Worm (Caenorhabditis elegans) whole organism, mixed stage, embryonic: ENCODE measurements around the gene F26D2.16.

ENCODE experiments used
- M03D4.4 ChIP-seq: sonication (generic microtip); optimal IDR thresholded peaks from 2 replicates; lab custom pipeline; 2017; ENCODE audit warnings: mild to moderate bottlenecking, missing genetic modification characterization, missing compliant biosample characterization
- blmp-1 ChIP-seq: fragments of 150-350 bp; optimal IDR thresholded peaks from 2 replicates; lab custom pipeline; 2014; ENCODE audit warnings: missing biosample characterization, missing genetic modification characterization
- ceh-39 ChIP-seq: fragments of 150-350 bp; optimal IDR thresholded peaks from 2 replicates; lab custom pipeline; 2014; ENCODE audit warnings: missing biosample characterization, missing genetic modification characterization
- ceh-43 ChIP-seq: fragments of 200-800 bp; sonication (Bioruptor generic); optimal IDR thresholded peaks from 2 replicates; lab custom pipeline; 2018; ENCODE audit warnings: mild to moderate bottlenecking, missing genetic modification characterization, moderate library complexity, missing compliant biosample characterization
- ceh-83 ChIP-seq: fragments of 200-800 bp; sonication (Bioruptor generic); optimal IDR thresholded peaks from 2 replicates; lab custom pipeline; 2018; ENCODE audit warnings: mild to moderate bottlenecking, missing genetic modification characterization, missing compliant biosample characterization
- ces-1 ChIP-seq: fragments of 150-350 bp; optimal IDR thresholded peaks from 2 replicates; lab custom pipeline; 2014; ENCODE audit warnings: missing biosample characterization, missing genetic modification reagents, missing genetic modification characterization
- cnd-1 ChIP-seq: fragments of 200-800 bp; sonication (Bioruptor generic); optimal IDR thresholded peaks from 2 replicates; lab custom pipeline; 2018; ENCODE audit warnings: mild to moderate bottlenecking, missing genetic modification characterization, missing compliant biosample characterization
- drap-1 ChIP-seq: fragments of 200-800 bp; sonication (Bioruptor generic); optimal IDR thresholded peaks from 3 replicates; lab custom pipeline; 2018; ENCODE audit warnings: mild to moderate bottlenecking, missing genetic modification characterization, missing compliant biosample characterization
- elt-1 ChIP-seq: sonication (generic microtip); optimal IDR thresholded peaks from 2 replicates; lab custom pipeline; 2017; ENCODE audit warnings: missing genetic modification characterization, mild to moderate bottlenecking, missing compliant biosample characterization, antibody characterized with exemption, moderate library complexity, borderline replicate concordance; ENCODE audit not compliant: insufficient read depth
- elt-3 ChIP-seq: fragments of 150-350 bp; optimal IDR thresholded peaks from 2 replicates; lab custom pipeline; 2014; ENCODE audit warnings: missing biosample characterization, missing genetic modification characterization
- flh-1 ChIP-seq: fragments of 200-800 bp; sonication (Bioruptor generic); optimal IDR thresholded peaks from 2 replicates; lab custom pipeline; 2018; ENCODE audit warnings: mild to moderate bottlenecking, missing genetic modification characterization, moderate library complexity, missing compliant biosample characterization
- ham-2 ChIP-seq: fragments of 200-800 bp; sonication (Bioruptor generic); optimal IDR thresholded peaks from 2 replicates; lab custom pipeline; 2018; ENCODE audit warnings: mild to moderate bottlenecking, missing genetic modification characterization, missing compliant biosample characterization
- hlh-1 ChIP-seq: fragments of 150-350 bp; optimal IDR thresholded peaks from 2 replicates; lab custom pipeline; 2014; ENCODE audit warnings: missing biosample characterization, missing genetic modification reagents, missing genetic modification characterization
- lin-13 ChIP-seq: fragments of 150-350 bp; optimal IDR thresholded peaks from 2 replicates; lab custom pipeline; 2014; ENCODE audit warnings: missing biosample characterization, missing genetic modification characterization
- lin-32 ChIP-seq: fragments of 200-800 bp; sonication (Bioruptor generic); optimal IDR thresholded peaks from 2 replicates; lab custom pipeline; 2018; ENCODE audit warnings: mild to moderate bottlenecking, missing genetic modification characterization, missing compliant biosample characterization
- lsy-2 ChIP-seq: fragments of 150-350 bp; optimal IDR thresholded peaks from 2 replicates; lab custom pipeline; 2014; ENCODE audit warnings: missing biosample characterization, missing genetic modification characterization
- mab-5 ChIP-seq: fragments of 150-350 bp; optimal IDR thresholded peaks from 2 replicates; lab custom pipeline; 2014; ENCODE audit warnings: missing biosample characterization, missing genetic modification characterization
- mep-1 ChIP-seq: fragments of 150-350 bp; optimal IDR thresholded peaks from 2 replicates; lab custom pipeline; 2017; ENCODE audit warnings: missing biosample characterization, missing genetic modification reagents, missing genetic modification characterization, inconsistent platforms
- mls-2 ChIP-seq: sonication (generic microtip); optimal IDR thresholded peaks from 2 replicates; lab custom pipeline; 2016; ENCODE audit warnings: mild to moderate bottlenecking, missing genetic modification characterization, moderate library complexity, missing compliant biosample characterization
- nhr-12 ChIP-seq: fragments of 150-350 bp; optimal IDR thresholded peaks from 2 replicates; lab custom pipeline; 2014; ENCODE audit warnings: missing biosample characterization, missing genetic modification characterization
- nhr-237 ChIP-seq: fragments of 150-350 bp; optimal IDR thresholded peaks from 2 replicates; lab custom pipeline; 2014; ENCODE audit warnings: missing biosample characterization, missing genetic modification characterization
- nhr-28 ChIP-seq: fragments of 150-350 bp; optimal IDR thresholded peaks from 2 replicates; lab custom pipeline; 2014; ENCODE audit warnings: missing biosample characterization, missing genetic modification characterization
- nhr-76 ChIP-seq: sonication (generic microtip); optimal IDR thresholded peaks from 2 replicates; lab custom pipeline; 2017; ENCODE audit warnings: missing biosample characterization, missing genetic modification characterization
- pha-4 ChIP-seq: fragments of 150-350 bp; optimal IDR thresholded peaks from 2 replicates; lab custom pipeline; 2018; ENCODE audit warnings: missing biosample characterization, missing genetic modification reagents, missing genetic modification characterization
- sem-2 ChIP-seq: fragments of 200-800 bp; sonication (Bioruptor generic); optimal IDR thresholded peaks from 2 replicates; lab custom pipeline; 2018; ENCODE audit warnings: mild to moderate bottlenecking, missing genetic modification characterization, missing compliant biosample characterization
- sptf-1 ChIP-seq: sonication (generic microtip); optimal IDR thresholded peaks from 2 replicates; lab custom pipeline; 2017; ENCODE audit warnings: mild to moderate bottlenecking, missing genetic modification characterization, moderate library complexity, missing compliant biosample characterization
- tbx-8 ChIP-seq: fragments of 200-800 bp; sonication (Bioruptor generic); optimal IDR thresholded peaks from 2 replicates; lab custom pipeline; 2018; ENCODE audit warnings: mild to moderate bottlenecking, missing genetic modification characterization, moderate library complexity, missing compliant biosample characterization
- unc-39 ChIP-seq: fragments of 150-350 bp; optimal IDR thresholded peaks from 2 replicates; lab custom pipeline; 2014; ENCODE audit warnings: missing biosample characterization, missing genetic modification characterization
- unc-62 ChIP-seq: fragments of 150-350 bp; optimal IDR thresholded peaks from 2 replicates; lab custom pipeline; 2014; ENCODE audit warnings: missing biosample characterization, missing genetic modification reagents, missing genetic modification characterization
- zip-8 ChIP-seq: fragments of 150-350 bp; optimal IDR thresholded peaks from 2 replicates; lab custom pipeline; 2014; ENCODE audit warnings: missing biosample characterization, missing genetic modification characterization
- ztf-11 ChIP-seq: fragments of 150-350 bp; optimal IDR thresholded peaks from 2 replicates; lab custom pipeline; 2014; ENCODE audit warnings: missing biosample characterization, missing genetic modification characterization

Gene F26D2.16

ce11 chrV:16395131-16395530 lies 24.5 kb downstream of the F26D2.16 start, which contains the start of gene F13A7.11:
TSS of gene F13A7.11 (minus strand) at chrV:16395304.
- no peak for TF ChIP-seq elt-1
- TF ChIP-seq hlh-1 (tag; lab: Kevin White, UChicago), result no peak
- no peak for TF ChIP-seq nhr-28
- TF ChIP-seq ham-2, result no peak
- no peak for TF ChIP-seq ceh-39 (tag; lab: Kevin White, UChicago)
- no peak for TF ChIP-seq nhr-237 (tag; lab: Kevin White, UChicago)
- TF ChIP-seq mab-5, result no peak
- no peak for TF ChIP-seq nhr-12 (tag; lab: Kevin White, UChicago)
- no peak for TF ChIP-seq lin-13 (tag; lab: Kevin White, UChicago)
- TF ChIP-seq unc-39 (tag; lab: Kevin White, UChicago), result no peak
- no peak for TF ChIP-seq ztf-11 (tag; lab: Kevin White, UChicago)

- TF ChIP-seq mls-2 (tag; lab: Kevin White, UChicago) (no peak), lin-32 (GFP tag; lab: Kevin White, UChicago) (no peak), ham-2 (no peak), elt-3 (tag; lab: Kevin White, UChicago) (no peak), cnd-1 (tag; lab: Kevin White, UChicago) (no peak), unc-39 (tag; lab: Kevin White, UChicago) (no peak), blmp-1 (tag; lab: Kevin White, UChicago) (no peak), M03D4.4 (tag; lab: Kevin White, UChicago) (no peak), lin-13 (tag; lab: Kevin White, UChicago) (no peak), elt-1 (no peak), hlh-1 (tag; lab: Kevin White, UChicago) (no peak), nhr-28 (no peak), lsy-2 (tag; lab: Kevin White, UChicago) (no peak), unc-62 (GFP tag; lab: Kevin White, UChicago) (no peak), ces-1 (GFP tag; lab: Kevin White, UChicago) (no peak), tbx-8 (no peak), nhr-12 (tag; lab: Kevin White, UChicago) (no peak), mab-5 (no peak), zip-8 (tag; lab: Kevin White, UChicago) (no peak)
These were observed 25.9 kb downstream of the F26D2.16 start, which contains the start of gene srd-63 for ce11 chrV:16393728-16394127. TSS of gene srd-63 (minus strand) at chrV:16393828.

ce11 chrV:16390655-16391054 lies 29.0 kb downstream of the F26D2.16 start, which contains the start of gene gst-44:
TSS of gene gst-44 (plus strand) at chrV:16390891.
- TF ChIP-seq unc-39 (tag; lab: Kevin White, UChicago) (no peak), ztf-11 (tag; lab: Kevin White, UChicago) (no peak), nhr-237 (tag; lab: Kevin White, UChicago) (no peak), nhr-12 (tag; lab: Kevin White, UChicago) (no peak), ceh-43 (GFP tag; lab: Kevin White, UChicago) (no peak), mls-2 (tag; lab: Kevin White, UChicago) (no peak), nhr-28 (no peak), ham-2 (no peak), M03D4.4 (tag; lab: Kevin White, UChicago) (no peak), unc-62 (GFP tag; lab: Kevin White, UChicago) (no peak), pha-4 (tag; lab: Kevin White, UChicago) (no peak), lin-13 (tag; lab: Kevin White, UChicago) (no peak), sptf-1 (tag; lab: Kevin White, UChicago) (no peak), mab-5 (no peak), ces-1 (GFP tag; lab: Kevin White, UChicago) (no peak), ceh-83 (GFP tag; lab: Kevin White, UChicago) (no peak), zip-8 (tag; lab: Kevin White, UChicago) (no peak)

ce11 chrV:16388268-16388667 lies 31.4 kb downstream of the F26D2.16 start, which contains the start of gene sri-65:
TSS of gene sri-65 (minus strand) at chrV:16388368.
- TF ChIP-seq drap-1 (no peak), nhr-76 (tag; lab: Kevin White, UChicago) (no peak), ceh-43 (GFP tag; lab: Kevin White, UChicago) (no peak), mep-1 (tag; lab: Kevin White, UChicago) (no peak), hlh-1 (tag; lab: Kevin White, UChicago) (no peak), ces-1 (GFP tag; lab: Kevin White, UChicago) (no peak), tbx-8 (no peak), flh-1 (GFP tag; lab: Kevin White, UChicago) (no peak), lin-13 (tag; lab: Kevin White, UChicago) (no peak), mls-2 (tag; lab: Kevin White, UChicago) (no peak), elt-3 (tag; lab: Kevin White, UChicago) (no peak), lin-32 (GFP tag; lab: Kevin White, UChicago) (no peak), blmp-1 (tag; lab: Kevin White, UChicago) (no peak), mab-5 (no peak), sem-2 (GFP tag; lab: Kevin White, UChicago) (no peak), cnd-1 (tag; lab: Kevin White, UChicago) (no peak), M03D4.4 (tag; lab: Kevin White, UChicago) (no peak), elt-1 (no peak)
